Worm (Caenorhabditis elegans) whole organism, midembryonic: ENCODE results near the gene K03A11.5.

Source experiments
- T22C8.4 ChIP-seq: fragments of 200-800 bp; sonication (Bioruptor generic); IDR thresholded peaks from 2 replicates; pipeline ENCODE4 v1.3.6; 2022; ENCODE audit warnings: missing genetic modification characterization, missing compliant biosample characterization
- cog-1 ChIP-seq: sonication (generic microtip); optimal IDR thresholded peaks from 2 replicates; lab custom pipeline; 2016; ENCODE audit warnings: missing genetic modification characterization, missing compliant biosample characterization
- flt-1 ChIP-seq: fragments of 200-800 bp; sonication (Bioruptor generic); IDR thresholded peaks from 2 replicates; pipeline ENCODE4 v1.3.6; 2022; ENCODE audit warnings: missing genetic modification characterization, missing compliant biosample characterization
- klf-2 ChIP-seq: fragments of 200-800 bp; sonication (Bioruptor generic); conservative IDR thresholded peaks from 2 replicates; pipeline ENCODE4 v1.3.6; 2022; ENCODE audit warnings: missing genetic modification reagents, missing genetic modification characterization, missing compliant biosample characterization
- med-1 ChIP-seq: sonication (generic microtip); optimal IDR thresholded peaks from 2 replicates; lab custom pipeline; 2017; ENCODE audit warnings: missing genetic modification characterization, mild to moderate bottlenecking, missing compliant biosample characterization, antibody characterized with exemption, missing genetic modification reagents; ENCODE audit not compliant: insufficient read depth
- ref-1 ChIP-seq: fragments of 200-800 bp; sonication (Bioruptor generic); conservative IDR thresholded peaks from 2 replicates; pipeline ENCODE4 v1.3.6; 2022; ENCODE audit warnings: missing genetic modification reagents, missing genetic modification characterization, missing compliant biosample characterization
- tab-1 ChIP-seq: fragments of 200-800 bp; sonication (Bioruptor generic); IDR thresholded peaks from 2 replicates; pipeline ENCODE4 v1.3.6; 2022; ENCODE audit warnings: missing genetic modification characterization, missing compliant biosample characterization
- ztf-23 ChIP-seq: fragments of 200-800 bp; sonication (Bioruptor generic); IDR thresholded peaks from 2 replicates; pipeline ENCODE4 v1.3.6; 2022; ENCODE audit warnings: missing genetic modification reagents, missing genetic modification characterization, missing compliant biosample characterization
- ztf-29 ChIP-seq: fragments of 200-800 bp; sonication (Bioruptor generic); IDR thresholded peaks from 2 replicates; pipeline ENCODE4 v1.3.6; 2022; ENCODE audit warnings: missing genetic modification reagents, missing genetic modification characterization, missing compliant biosample characterization

K03A11.5 gene

ce11 chrX:13106177-13106761, 42.9 kb downstream of the K03A11.5 start:
- no peak for TF ChIP-seq ref-1 (GFP tag; lab: Robert Waterston, UW)
- TF ChIP-seq tab-1 (GFP tag; lab: Robert Waterston, UW) = no peak
- TF ChIP-seq ztf-29 (GFP tag; lab: Robert Waterston, UW) = no peak
- TF ChIP-seq cog-1 (tag; lab: Kevin White, UChicago) = no peak
- TF ChIP-seq klf-2 (GFP tag; lab: Robert Waterston, UW) = no peak
- TF ChIP-seq flt-1 (GFP tag; lab: Robert Waterston, UW) = no peak
- TF ChIP-seq med-1 = no peak
- TF ChIP-seq ztf-23 (GFP tag; lab: Robert Waterston, UW) = no peak
- no peak for TF ChIP-seq T22C8.4

- TF ChIP-seq ref-1 (GFP tag; lab: Robert Waterston, UW) (no peak), med-1 (no peak), tab-1 (GFP tag; lab: Robert Waterston, UW) (no peak), T22C8.4 (no peak), flt-1 (GFP tag; lab: Robert Waterston, UW) (no peak), klf-2 (GFP tag; lab: Robert Waterston, UW) (no peak), ztf-29 (GFP tag; lab: Robert Waterston, UW) (no peak), cog-1 (tag; lab: Kevin White, UChicago) (no peak), ztf-23 (GFP tag; lab: Robert Waterston, UW) (no peak)
Observed at ce11 chrX:13108664-13109063, 45.3 kb downstream of the K03A11.5 start.

ce11 chrX:13110004-13110403, 46.7 kb downstream of the K03A11.5 start:
- no peak for TF ChIP-seq T22C8.4
- TF ChIP-seq ztf-23 (GFP tag; lab: Robert Waterston, UW) = no peak
- TF ChIP-seq tab-1 (GFP tag; lab: Robert Waterston, UW) = no peak
- no peak for TF ChIP-seq med-1
- no peak for TF ChIP-seq ztf-29 (GFP tag; lab: Robert Waterston, UW)
- TF ChIP-seq flt-1 (GFP tag; lab: Robert Waterston, UW) = no peak
- no peak for TF ChIP-seq ref-1 (GFP tag; lab: Robert Waterston, UW)
- TF ChIP-seq klf-2 (GFP tag; lab: Robert Waterston, UW) = no peak
- no peak for TF ChIP-seq cog-1 (tag; lab: Kevin White, UChicago)

ce11 chrX:13112664-13113063, 49.3 kb downstream of the K03A11.5 start:
- TF ChIP-seq med-1 (no peak), ref-1 (GFP tag; lab: Robert Waterston, UW) (no peak), tab-1 (GFP tag; lab: Robert Waterston, UW) (no peak), cog-1 (tag; lab: Kevin White, UChicago) (no peak), T22C8.4 (no peak), klf-2 (GFP tag; lab: Robert Waterston, UW) (no peak), ztf-23 (GFP tag; lab: Robert Waterston, UW) (no peak), ztf-29 (GFP tag; lab: Robert Waterston, UW) (no peak), flt-1 (GFP tag; lab: Robert Waterston, UW) (no peak)

- TF ChIP-seq ztf-29 (GFP tag; lab: Robert Waterston, UW) (no peak), T22C8.4 (no peak), tab-1 (GFP tag; lab: Robert Waterston, UW) (no peak), ztf-23 (GFP tag; lab: Robert Waterston, UW) (no peak), klf-2 (GFP tag; lab: Robert Waterston, UW) (no peak), cog-1 (tag; lab: Kevin White, UChicago) (no peak), med-1 (no peak), ref-1 (GFP tag; lab: Robert Waterston, UW) (no peak), flt-1 (GFP tag; lab: Robert Waterston, UW) (no peak)
Observed at ce11 chrX:13113457-13113856, 50.1 kb downstream of the K03A11.5 start, which contains the start of gene F17H10.2. Gene F17H10.2 (plus strand): TSS chrX:13113772.

ce11 chrX:13115694-13116093, 52.4 kb downstream of the K03A11.5 start:
- TF ChIP-seq T22C8.4 = no peak
- no peak for TF ChIP-seq tab-1 (GFP tag; lab: Robert Waterston, UW)
- no peak for TF ChIP-seq klf-2 (GFP tag; lab: Robert Waterston, UW)
- no peak for TF ChIP-seq ztf-23 (GFP tag; lab: Robert Waterston, UW)
- no peak for TF ChIP-seq ztf-29 (GFP tag; lab: Robert Waterston, UW)
- no peak for TF ChIP-seq flt-1 (GFP tag; lab: Robert Waterston, UW)
- TF ChIP-seq cog-1 (tag; lab: Kevin White, UChicago) = no peak
- TF ChIP-seq ref-1 (GFP tag; lab: Robert Waterston, UW) = no peak
- no peak for TF ChIP-seq med-1

- TF ChIP-seq ztf-29 (GFP tag; lab: Robert Waterston, UW) = no peak
- no peak for TF ChIP-seq T22C8.4
- TF ChIP-seq ztf-23 (GFP tag; lab: Robert Waterston, UW) = no peak
- TF ChIP-seq ref-1 (GFP tag; lab: Robert Waterston, UW) = no peak
- no peak for TF ChIP-seq med-1
- no peak for TF ChIP-seq flt-1 (GFP tag; lab: Robert Waterston, UW)
- TF ChIP-seq cog-1 (tag; lab: Kevin White, UChicago) = no peak
- no peak for TF ChIP-seq klf-2 (GFP tag; lab: Robert Waterston, UW)
- no peak for TF ChIP-seq tab-1 (GFP tag; lab: Robert Waterston, UW)
Observed at ce11 chrX:13116380-13116779, 53.0 kb downstream of the K03A11.5 start.
